Worm (Caenorhabditis elegans) whole organism, L1 larva: Measurements from ENCODE around the gene srx-56.

ENCODE experiments used
- elt-3 ChIP-seq, 6 experiments: fragments of 150-350 bp in 1 of 6; sonication (generic microtip); optimal IDR thresholded peaks; 2 replicates each; lab custom pipeline; 2017 to 2018; ENCODE audit warnings: missing biosample characterization in 6 of 6, missing genetic modification characterization in 6 of 6, inconsistent platforms in 1 of 6
- mep-1 ChIP-seq: fragments of 150-350 bp; optimal IDR thresholded peaks from 2 replicates; lab custom pipeline; 2014; ENCODE audit warnings: missing biosample characterization, missing genetic modification characterization

- TF ChIP-seq mep-1 (tag; lab: Kevin White, UChicago) (no peak), elt-3 (tag; optimal IDR thresholded peaks at IDR 0.05; lab: Kevin White, UChicago) (no peak)
Measured at ce11 chrV:7369578-7369977, 4.6 kb upstream of the srx-56 start, which contains the start of gene srj-14.
